Fruit fly (Drosophila melanogaster) ovary, adult (tissue): ENCODE data around the gene Sp1.
A peak's percentile ranks its signal among the peaks of the same experiment; 100 is the strongest.

Experiments
- CG17801 ChIP-seq: fragments of 200-800 bp; optimal IDR thresholded peaks from 2 replicates; lab custom pipeline; 2019; ENCODE audit warnings: missing biosample characterization, mild to moderate bottlenecking, missing genetic modification characterization, moderate library complexity; ENCODE audit not compliant: partially characterized antibody

The Sp1 gene

DNA sequence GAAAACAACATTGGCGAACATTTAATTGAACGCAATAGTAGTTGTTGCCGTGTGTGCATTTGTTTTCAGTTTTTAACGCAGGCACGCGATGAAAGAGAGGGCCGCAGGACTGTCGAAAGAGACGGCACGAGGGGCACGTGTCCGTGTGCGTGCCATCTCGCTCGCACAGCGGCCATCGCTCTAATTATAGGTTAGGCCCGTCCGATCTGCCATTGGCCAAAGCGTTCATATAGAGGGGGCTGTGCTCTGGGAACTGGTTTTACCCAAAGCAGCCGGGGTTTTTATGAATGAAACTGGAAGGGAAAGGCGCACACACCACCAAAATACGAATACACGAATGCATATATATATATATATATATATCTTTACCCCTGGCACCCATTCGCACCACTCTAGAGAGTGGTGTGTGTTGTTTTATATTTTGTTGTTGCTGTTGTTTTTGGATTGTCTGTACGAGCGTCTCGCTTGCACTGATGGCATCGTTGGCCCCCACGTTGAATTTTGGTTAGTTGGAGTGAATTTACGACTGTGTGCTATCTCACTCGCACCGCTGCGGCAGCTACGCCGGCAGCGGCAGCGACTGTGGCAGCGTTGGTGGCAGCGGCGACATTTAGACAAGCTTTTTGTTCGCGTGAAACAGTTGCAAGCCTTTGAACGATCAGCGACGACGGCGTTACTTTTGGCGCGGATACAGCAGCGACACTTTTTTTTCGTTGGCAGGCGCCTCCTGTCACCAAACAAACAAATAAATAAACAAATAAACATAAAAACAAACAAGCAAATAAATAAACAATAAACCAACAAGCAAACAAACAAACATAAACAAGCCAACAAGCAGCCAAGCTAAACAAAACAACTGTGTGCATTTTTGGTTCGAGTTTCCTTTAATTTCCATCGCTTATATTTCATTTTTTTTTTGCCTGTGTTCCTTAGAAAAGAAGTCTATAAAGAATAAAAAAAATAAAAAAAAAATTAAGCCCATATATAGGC lies at the start of gene Sp1:
Sp1 (plus strand) TSS at position 636 of the 990 bp plus-strand sequence.
- TF ChIP-seq CG17801: no peak

dm6 chrX:9684158-9684557 lies 45.3 kb upstream of the Sp1 start:
- peak; percentile 91 for TF ChIP-seq CG17801

- TF ChIP-seq CG17801: peak; percentile 92
Observed at dm6 chrX:9684697-9685567, 44.5 kb upstream of the Sp1 start.

DNA sequence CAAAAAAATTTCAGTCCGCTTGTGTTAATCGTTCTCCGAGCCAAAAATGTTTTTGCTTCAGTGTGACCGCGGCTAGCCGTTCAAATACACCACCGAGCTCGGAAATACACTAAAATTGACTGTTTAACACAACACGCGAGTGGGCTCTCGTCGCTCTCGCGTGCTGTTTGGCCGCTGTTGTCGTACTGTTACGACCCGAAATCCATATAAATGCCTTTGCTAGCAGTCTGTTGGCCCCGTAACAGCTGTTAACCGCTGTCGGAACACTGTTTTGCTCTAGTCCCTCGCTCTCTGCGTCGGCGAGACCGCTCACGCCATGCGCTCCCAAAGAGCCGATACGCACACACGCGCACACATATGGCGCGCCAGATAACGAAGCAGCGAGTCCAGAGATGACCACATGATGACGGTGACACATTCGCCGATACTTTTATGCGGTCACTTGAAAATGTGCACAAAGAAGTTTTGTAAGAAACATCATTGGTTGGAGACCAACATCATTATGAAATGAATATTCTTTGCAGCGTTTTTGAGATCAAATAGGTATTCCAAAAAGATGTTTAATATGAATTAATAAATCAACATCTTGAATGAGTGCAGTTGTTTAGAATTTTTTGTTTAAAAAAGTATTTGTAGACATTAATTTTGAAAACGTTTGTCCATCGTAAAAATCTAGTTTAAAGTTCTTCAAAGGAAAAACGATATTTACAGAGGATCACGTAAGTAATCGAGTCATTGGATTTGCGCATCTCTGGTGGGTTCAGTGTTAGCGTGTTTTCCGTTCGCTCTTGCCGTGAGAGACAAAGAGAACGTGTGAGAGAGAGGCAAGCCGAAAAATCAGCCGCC lies 43.7 kb upstream of the Sp1 start:
- peak; percentile 59 for TF ChIP-seq CG17801

DNA sequence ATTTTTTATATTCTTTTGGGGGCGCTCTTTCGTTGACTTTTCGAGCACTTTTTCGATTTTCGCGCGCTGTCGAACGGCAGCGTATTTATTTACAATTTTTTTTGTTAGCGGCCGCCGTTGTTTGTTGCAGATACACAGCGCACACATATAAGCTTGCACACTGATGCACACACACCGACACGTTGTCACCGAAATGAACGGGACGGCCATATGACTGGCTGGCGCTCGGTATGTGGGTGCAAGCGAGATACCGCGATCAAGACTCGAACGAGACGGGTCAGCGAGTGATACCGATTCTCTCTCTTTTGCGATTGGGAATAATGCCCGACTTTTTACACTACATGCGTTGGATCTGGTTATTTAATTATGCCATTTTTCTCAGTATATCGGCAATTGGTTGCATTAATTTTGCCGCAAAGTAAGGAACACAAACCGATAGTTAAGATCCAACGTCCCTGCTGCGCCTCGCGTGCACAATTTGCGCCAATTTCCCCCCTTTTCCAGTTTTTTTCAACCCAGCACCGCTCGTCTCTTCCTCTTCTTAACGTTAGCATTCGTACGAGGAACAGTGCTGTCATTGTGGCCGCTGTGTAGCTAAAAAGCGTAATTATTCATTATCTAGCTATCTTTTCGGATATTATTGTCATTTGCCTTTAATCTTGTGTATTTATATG lies 42.8 kb upstream of the Sp1 start, which contains the start of gene nej:
nej (minus strand) TSS at position 521 of the 674 bp plus-strand sequence.
- peak; percentile 25 for TF ChIP-seq CG17801

- peak; percentile 97 for TF ChIP-seq CG17801
Observed at dm6 chrX:9687623-9688022, 41.8 kb upstream of the Sp1 start.

- TF ChIP-seq CG17801: no peak
Observed at dm6 chrX:9689129-9689528, 40.3 kb upstream of the Sp1 start.

DNA sequence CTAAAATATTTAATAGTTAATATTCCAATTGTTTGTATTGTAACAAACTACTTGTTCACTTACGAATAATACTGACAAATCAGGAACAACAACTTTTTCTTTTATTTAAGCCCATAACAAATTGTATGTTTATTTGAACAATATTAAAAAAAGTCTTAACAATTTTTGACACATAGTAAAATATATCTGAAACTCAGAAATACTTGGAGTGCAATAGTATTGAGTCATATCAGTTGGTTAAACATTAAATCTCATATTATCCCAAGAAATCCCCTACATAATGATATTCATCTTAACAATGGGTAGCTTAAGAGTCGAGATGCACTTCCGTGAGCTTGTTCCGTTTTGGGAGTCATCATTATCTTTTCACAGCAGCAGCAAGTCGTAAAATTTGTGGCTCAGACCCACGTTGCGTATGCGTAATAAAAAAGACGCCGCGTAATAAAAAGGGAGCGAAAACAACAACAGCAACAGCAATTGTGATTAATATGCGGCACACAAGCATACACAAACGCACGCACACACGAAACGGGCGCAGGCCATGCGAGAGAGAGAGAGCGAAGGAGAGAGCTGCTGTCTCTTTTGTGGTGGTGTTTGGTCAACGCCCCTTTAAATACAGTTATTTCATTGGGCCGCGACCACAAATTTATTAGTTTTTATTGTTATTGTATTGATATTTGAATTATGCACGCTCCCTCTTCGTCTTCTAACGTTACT lies 37.0 kb upstream of the Sp1 start:
- TF ChIP-seq CG17801: no peak

DNA sequence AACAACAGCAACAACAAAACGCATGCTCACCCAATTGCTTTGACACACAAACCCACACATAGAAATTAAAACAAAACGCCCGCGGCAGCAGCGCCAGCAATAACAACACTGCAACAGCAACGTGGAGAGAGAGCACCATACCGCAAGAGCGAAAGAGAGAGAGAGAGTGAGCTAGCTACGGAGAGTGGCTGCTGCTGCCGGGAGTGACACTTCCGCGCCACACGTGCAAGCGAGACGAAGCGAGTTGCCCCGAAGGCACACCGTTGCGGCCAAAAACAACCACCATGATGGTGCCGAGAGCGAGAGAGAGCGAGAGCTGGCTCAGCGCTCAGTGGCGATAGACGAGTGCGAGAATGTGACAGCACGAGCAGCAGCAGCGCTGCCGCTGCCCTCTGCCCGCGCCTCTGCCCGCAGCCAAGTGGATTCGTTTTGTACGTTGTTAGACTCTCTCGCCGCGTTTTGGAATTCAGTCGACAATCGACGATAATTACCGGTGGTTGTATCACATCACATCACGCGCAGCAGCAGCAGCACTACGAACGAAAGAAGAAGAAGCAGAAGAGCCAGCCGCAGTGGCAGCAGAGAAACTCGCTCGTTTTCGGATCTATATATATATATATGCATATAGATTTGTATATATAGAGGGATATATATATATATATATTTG lies 35.6 kb upstream of the Sp1 start, which contains the start of gene btd:
btd (plus strand) TSS at position 467 of the 667 bp plus-strand sequence.
- TF ChIP-seq CG17801: no peak

DNA sequence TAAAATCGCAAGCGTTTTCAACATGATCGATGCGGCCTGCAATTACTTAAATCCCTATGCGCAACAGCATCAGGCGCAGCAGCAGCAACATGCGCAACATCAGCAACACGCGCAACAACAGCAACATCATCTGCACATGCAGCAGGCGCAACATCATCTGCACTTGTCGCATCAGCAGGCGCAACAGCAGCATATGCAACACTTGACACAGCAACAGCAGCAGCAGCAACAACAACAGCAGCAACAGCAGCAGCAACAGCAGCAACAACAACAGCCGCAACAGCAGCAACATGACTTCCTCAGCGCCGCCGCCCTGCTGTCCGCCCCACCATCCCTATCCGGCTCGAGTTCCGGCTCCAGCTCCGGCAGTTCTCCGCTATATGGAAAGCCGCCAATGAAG lies 34.8 kb upstream of the Sp1 start:
- TF ChIP-seq CG17801: no peak

- no peak for TF ChIP-seq CG17801
Observed at dm6 chrX:9707820-9708487, 21.5 kb upstream of the Sp1 start.

DNA sequence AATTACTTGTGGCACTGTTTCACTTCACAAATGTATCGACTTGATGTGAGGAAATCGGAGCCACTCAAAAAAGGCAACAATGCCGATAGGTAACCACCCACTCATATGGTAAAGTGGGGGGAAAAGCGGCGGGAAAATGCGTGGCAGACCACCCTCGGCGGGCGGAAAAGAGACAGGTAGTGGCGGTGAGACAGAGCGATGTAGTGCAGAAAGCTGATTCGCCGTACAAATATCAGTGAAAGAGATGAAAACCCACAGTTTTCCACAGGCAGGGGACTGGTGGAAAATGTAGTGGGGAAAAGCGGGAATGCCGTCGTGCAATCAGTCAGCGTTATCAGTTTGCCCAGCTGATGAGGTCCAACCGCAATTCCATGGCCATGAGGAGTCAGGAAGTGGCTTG lies 2.1 kb upstream of the Sp1 start:
- no peak for TF ChIP-seq CG17801

dm6 chrX:9731515-9731914 lies 2.1 kb downstream of the Sp1 start:
- no peak for TF ChIP-seq CG17801

- TF ChIP-seq CG17801: no peak
Observed at dm6 chrX:9733189-9733588, 3.7 kb downstream of the Sp1 start.
